Fruit fly (Drosophila melanogaster) whole organism, adult: ENCODE measurements around the gene CG15185.

Experiments used
- CG11617 ChIP-seq: fragments of 200-800 bp; sonication (Bioruptor generic); optimal IDR thresholded peaks from 2 replicates; lab custom pipeline; 2017; ENCODE audit warnings: mild to moderate bottlenecking, missing biosample characterization, missing genetic modification reagents, missing genetic modification characterization
- CG12768 ChIP-seq: fragments of 200-800 bp; sonication (Bioruptor generic); optimal IDR thresholded peaks from 2 replicates; lab custom pipeline; 2017; ENCODE audit warnings: missing biosample characterization, missing genetic modification characterization, mild to moderate bottlenecking, moderate library complexity, missing genetic modification reagents
- CG14711 ChIP-seq: fragments of 200-800 bp; sonication (Bioruptor generic); optimal IDR thresholded peaks from 2 replicates; lab custom pipeline; 2018; ENCODE audit warnings: missing biosample characterization, mild to moderate bottlenecking, missing genetic modification characterization, moderate library complexity
- CG1620 ChIP-seq: fragments of 200-800 bp; sonication (Bioruptor generic); optimal IDR thresholded peaks from 2 replicates; lab custom pipeline; 2016; ENCODE audit warnings: missing biosample characterization, missing genetic modification characterization
- CG33017 ChIP-seq: fragments of 200-800 bp; sonication (Bioruptor generic); optimal IDR thresholded peaks from 2 replicates; lab custom pipeline; 2018; ENCODE audit warnings: missing biosample characterization, mild to moderate bottlenecking, missing genetic modification characterization, moderate library complexity
- CG5204 ChIP-seq: fragments of 200-800 bp; sonication (Bioruptor generic); optimal IDR thresholded peaks from 2 replicates; lab custom pipeline; 2016; ENCODE audit warnings: missing biosample characterization, missing genetic modification characterization
- CG7045 ChIP-seq: fragments of 200-800 bp; sonication (Bioruptor generic); optimal IDR thresholded peaks from 2 replicates; lab custom pipeline; 2017; ENCODE audit warnings: missing biosample characterization, mild to moderate bottlenecking, missing genetic modification characterization
- CG7101 ChIP-seq: fragments of 200-800 bp; sonication (Bioruptor generic); optimal IDR thresholded peaks from 2 replicates; lab custom pipeline; 2018; ENCODE audit warnings: missing biosample characterization, mild to moderate bottlenecking, missing genetic modification characterization, moderate library complexity
- Clk ChIP-seq: fragments of 200-800 bp; sonication (Bioruptor generic); optimal IDR thresholded peaks from 2 replicates; lab custom pipeline; 2017; ENCODE audit warnings: missing biosample characterization, missing genetic modification characterization
- Crg-1 ChIP-seq: fragments of 200-800 bp; sonication (Bioruptor generic); optimal IDR thresholded peaks from 2 replicates; lab custom pipeline; 2016; ENCODE audit warnings: missing biosample characterization, missing genetic modification characterization
- Hr96 ChIP-seq: fragments of 200-800 bp; sonication (Bioruptor generic); optimal IDR thresholded peaks from 2 replicates; lab custom pipeline; 2016; ENCODE audit warnings: missing biosample characterization, missing genetic modification characterization
- Mnt ChIP-seq: fragments of 200-800 bp; sonication (Bioruptor generic); optimal IDR thresholded peaks from 2 replicates; lab custom pipeline; 2016; ENCODE audit warnings: missing biosample characterization, mild to moderate bottlenecking, missing genetic modification characterization
- bab1 ChIP-seq: fragments of 200-800 bp; sonication (Bioruptor generic); optimal IDR thresholded peaks from 3 replicates; lab custom pipeline; 2019; ENCODE audit warnings: missing biosample characterization, mild to moderate bottlenecking, missing genetic modification characterization, moderate library complexity
- cic ChIP-seq: fragments of 200-800 bp; sonication (Bioruptor generic); optimal IDR thresholded peaks from 2 replicates; lab custom pipeline; 2017; ENCODE audit warnings: missing biosample characterization, mild to moderate bottlenecking, missing genetic modification characterization, moderate library complexity
- cnc ChIP-seq, 2 experiments: fragments of >200 bp; optimal IDR thresholded peaks; 2 replicates each; lab custom pipeline; 2017
- kay ChIP-seq: fragments of 200-800 bp; sonication (Bioruptor generic); peaks from one replicate; lab custom pipeline; 2016; ENCODE audit warnings: missing biosample characterization, missing genetic modification characterization, borderline replicate concordance
- ovo ChIP-seq: fragments of 200-800 bp; sonication (Bioruptor generic); optimal IDR thresholded peaks from 2 replicates; lab custom pipeline; 2016; ENCODE audit warnings: missing biosample characterization, missing genetic modification characterization
- pad ChIP-seq: fragments of 200-800 bp; sonication (Bioruptor generic); optimal IDR thresholded peaks from 3 replicates; lab custom pipeline; 2017; ENCODE audit warnings: missing biosample characterization, missing genetic modification characterization, mild to moderate bottlenecking, moderate library complexity, missing genetic modification reagents
- tj ChIP-seq: fragments of 200-800 bp; sonication (Bioruptor generic); optimal IDR thresholded peaks from 3 replicates; lab custom pipeline; 2017; ENCODE audit warnings: missing biosample characterization, mild to moderate bottlenecking, missing genetic modification characterization, moderate library complexity
- toe ChIP-seq: fragments of 200-800 bp; sonication (Bioruptor generic); optimal IDR thresholded peaks from 2 replicates; lab custom pipeline; 2016; ENCODE audit warnings: missing biosample characterization, missing genetic modification characterization

Gene CG15185

DNA sequence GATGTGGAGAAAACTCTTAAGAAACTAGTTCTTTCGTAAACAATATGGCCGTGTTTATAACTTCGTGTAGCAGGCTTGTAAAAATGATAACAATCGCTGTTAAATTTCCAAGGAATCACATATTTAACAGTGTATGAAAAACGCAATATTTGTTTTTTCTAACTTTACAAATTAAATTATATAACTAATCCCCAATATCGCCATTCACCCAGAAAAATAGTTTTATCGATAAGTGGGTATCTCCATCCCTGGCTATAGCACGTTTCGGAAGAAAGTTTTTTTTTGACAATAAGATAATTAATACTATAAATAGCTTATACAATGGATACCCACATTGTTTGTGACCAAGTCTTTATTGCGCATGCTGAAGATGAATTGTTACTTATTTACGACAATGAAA lies at the start of gene CG15185:
CG15185 (plus strand) TSS at position 301 of the 400 bp plus-strand sequence.
- TF ChIP-seq Mnt: no peak
- no peak for TF ChIP-seq cnc (optimal IDR thresholded peaks at IDR 0.05; lab: Kevin White, UChicago)
- TF ChIP-seq tj: no peak
- TF ChIP-seq pad (GFP tag; lab: Kevin White, UChicago): no peak
- no peak for TF ChIP-seq toe (GFP tag; lab: Kevin White, UChicago)
- no peak for TF ChIP-seq bab1 (GFP tag; lab: Kevin White, UChicago)
- no peak for TF ChIP-seq CG33017 (tag; lab: Kevin White, UChicago)
- TF ChIP-seq ovo (GFP tag; lab: Kevin White, UChicago): no peak
- TF ChIP-seq Clk (GFP tag; lab: Kevin White, UChicago): no peak
- TF ChIP-seq cic (GFP tag; lab: Kevin White, UChicago): no peak
- no peak for TF ChIP-seq CG7101 (tag; lab: Kevin White, UChicago)
- no peak for TF ChIP-seq Hr96 (GFP tag; lab: Kevin White, UChicago)
- TF ChIP-seq CG7045 (GFP tag; lab: Kevin White, UChicago): no peak
- TF ChIP-seq CG5204 (GFP tag; lab: Kevin White, UChicago): no peak
- no peak for TF ChIP-seq CG12768 (GFP tag; lab: Kevin White, UChicago)
- no peak for TF ChIP-seq kay (GFP tag; lab: Kevin White, UChicago)
- TF ChIP-seq CG1620 (GFP tag; lab: Kevin White, UChicago): no peak
- TF ChIP-seq CG11617 (GFP tag; lab: Kevin White, UChicago): no peak
- TF ChIP-seq Crg-1: no peak
- TF ChIP-seq CG14711 (tag; lab: Kevin White, UChicago): no peak

DNA sequence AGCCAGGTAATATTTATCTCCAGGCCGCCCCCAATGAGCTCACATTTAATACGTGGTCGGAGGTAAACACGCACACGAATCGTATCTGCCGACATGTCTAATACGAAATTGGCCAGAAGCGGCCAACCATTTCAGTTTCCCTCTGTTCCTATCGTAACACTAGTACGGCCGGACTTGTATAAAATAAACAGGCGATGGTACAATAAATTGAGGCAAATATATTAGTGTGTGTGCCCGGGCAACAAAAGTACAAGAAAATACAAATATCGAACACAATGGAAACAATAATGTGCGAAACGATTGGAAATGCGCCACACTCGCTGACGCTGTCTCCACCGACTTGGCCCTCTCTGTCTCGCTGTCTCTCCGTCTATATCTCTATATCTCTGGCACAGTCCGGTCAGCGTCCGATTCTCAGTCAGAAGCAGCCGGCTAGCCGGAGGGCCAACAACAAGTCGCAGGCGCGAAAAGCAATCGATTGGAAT lies 49.4 kb upstream of the CG15185 start, which contains the start of gene CG15186:
CG15186 (plus strand) TSS at position 435 of the 485 bp plus-strand sequence.
- TF ChIP-seq CG14711 (tag; lab: Kevin White, UChicago) (no peak), CG1620 (GFP tag; lab: Kevin White, UChicago) (no peak), bab1 (GFP tag; lab: Kevin White, UChicago) (no peak), Crg-1 (no peak), Mnt (no peak)

DNA sequence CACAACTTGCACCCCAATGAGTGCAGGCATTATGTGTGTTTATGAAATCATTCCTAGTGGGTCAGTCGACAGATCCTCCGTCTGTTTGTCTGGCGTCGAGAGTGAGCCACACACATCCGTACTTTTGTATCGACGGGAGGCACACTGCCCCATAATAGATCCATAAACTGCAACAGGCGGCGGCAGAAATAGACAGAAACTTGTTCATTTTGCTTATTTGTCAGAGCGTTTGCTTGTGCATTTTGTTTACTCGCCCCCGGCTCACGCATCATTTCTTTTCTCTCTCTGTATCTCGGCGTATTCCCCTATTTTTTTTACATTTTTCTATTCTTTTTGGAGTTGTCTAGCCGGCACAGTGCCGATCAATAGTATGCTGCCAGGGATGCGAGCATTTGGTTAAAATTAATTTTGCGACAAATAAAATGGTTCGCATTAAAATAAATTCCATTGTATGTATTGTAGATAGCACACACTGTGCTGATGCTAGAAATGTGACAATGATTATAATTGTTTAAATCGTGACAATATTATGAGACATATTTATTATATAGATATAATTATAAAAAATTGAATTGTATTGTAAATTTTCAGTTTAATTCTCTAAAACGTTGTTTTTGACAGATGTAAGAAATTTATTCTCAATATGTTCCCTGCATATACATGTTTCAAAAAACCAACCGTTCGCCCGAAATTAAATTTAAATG lies 45.4 kb upstream of the CG15185 start:
- TF ChIP-seq ovo (GFP tag; lab: Kevin White, UChicago): no peak
- TF ChIP-seq CG7045 (GFP tag; lab: Kevin White, UChicago): no peak
- TF ChIP-seq Crg-1: no peak
- TF ChIP-seq CG12768 (GFP tag; lab: Kevin White, UChicago): no peak
- no peak for TF ChIP-seq kay (GFP tag; lab: Kevin White, UChicago)
- TF ChIP-seq CG1620 (GFP tag; lab: Kevin White, UChicago): no peak
- no peak for TF ChIP-seq tj
- no peak for TF ChIP-seq cnc (optimal IDR thresholded peaks at IDR 0.05; lab: Kevin White, UChicago)
- TF ChIP-seq CG7101 (tag; lab: Kevin White, UChicago): no peak
- TF ChIP-seq cic (GFP tag; lab: Kevin White, UChicago): no peak
- no peak for TF ChIP-seq CG5204 (GFP tag; lab: Kevin White, UChicago)
- TF ChIP-seq CG33017 (tag; lab: Kevin White, UChicago): no peak
- TF ChIP-seq CG14711 (tag; lab: Kevin White, UChicago): no peak
- TF ChIP-seq Mnt: no peak
- TF ChIP-seq bab1 (GFP tag; lab: Kevin White, UChicago): no peak

DNA sequence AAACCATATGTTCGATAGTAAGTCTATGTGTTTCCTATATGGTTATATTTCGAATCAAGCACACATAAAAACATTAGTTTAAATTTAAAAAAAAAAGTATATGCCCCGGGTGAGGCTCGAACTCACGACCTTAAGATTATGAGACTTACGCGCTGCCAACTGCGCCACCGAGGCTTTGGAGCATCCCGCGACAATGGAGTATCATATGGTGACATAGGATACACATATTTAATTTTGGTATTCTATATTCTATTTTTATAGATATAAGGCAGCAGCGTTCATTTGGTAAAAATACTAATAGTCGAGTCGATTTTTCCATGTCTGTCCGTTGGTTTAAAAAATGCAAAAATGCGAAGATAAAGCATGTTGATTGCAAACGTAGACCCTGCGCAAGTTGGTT lies 31.4 kb upstream of the CG15185 start:
- TF ChIP-seq CG7101 (tag; lab: Kevin White, UChicago) (no peak), Mnt (no peak), cic (GFP tag; lab: Kevin White, UChicago) (no peak), Hr96 (GFP tag; lab: Kevin White, UChicago) (no peak)

DNA sequence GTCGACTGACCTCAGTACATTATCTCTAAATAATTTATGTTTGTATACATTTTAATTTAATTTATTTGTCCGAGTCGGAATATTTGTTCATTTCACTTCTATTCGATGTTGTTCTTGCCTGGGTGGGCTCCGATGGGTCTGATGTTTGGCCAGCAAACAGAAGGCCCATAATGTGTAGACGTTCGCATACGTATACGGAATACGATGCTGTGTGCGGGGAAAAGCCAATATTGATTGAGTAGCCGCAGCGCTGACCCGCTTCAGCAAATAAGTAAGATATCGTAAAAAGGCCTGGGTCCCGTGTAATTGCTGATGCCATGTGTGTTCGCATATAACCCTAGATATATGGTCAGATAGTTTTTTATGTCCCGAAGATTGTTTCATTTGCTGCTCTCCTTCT lies 22.9 kb upstream of the CG15185 start:
- TF ChIP-seq CG5204 (GFP tag; lab: Kevin White, UChicago) (no peak), pad (GFP tag; lab: Kevin White, UChicago) (no peak), CG7045 (GFP tag; lab: Kevin White, UChicago) (no peak), kay (GFP tag; lab: Kevin White, UChicago) (no peak), ovo (GFP tag; lab: Kevin White, UChicago) (no peak), cnc (optimal IDR thresholded peaks at IDR 0.05; lab: Kevin White, UChicago) (no peak), bab1 (GFP tag; lab: Kevin White, UChicago) (no peak), Clk (GFP tag; lab: Kevin White, UChicago) (no peak), CG33017 (tag; lab: Kevin White, UChicago) (no peak), CG14711 (tag; lab: Kevin White, UChicago) (no peak), Hr96 (GFP tag; lab: Kevin White, UChicago) (no peak), CG12768 (GFP tag; lab: Kevin White, UChicago) (no peak)

DNA sequence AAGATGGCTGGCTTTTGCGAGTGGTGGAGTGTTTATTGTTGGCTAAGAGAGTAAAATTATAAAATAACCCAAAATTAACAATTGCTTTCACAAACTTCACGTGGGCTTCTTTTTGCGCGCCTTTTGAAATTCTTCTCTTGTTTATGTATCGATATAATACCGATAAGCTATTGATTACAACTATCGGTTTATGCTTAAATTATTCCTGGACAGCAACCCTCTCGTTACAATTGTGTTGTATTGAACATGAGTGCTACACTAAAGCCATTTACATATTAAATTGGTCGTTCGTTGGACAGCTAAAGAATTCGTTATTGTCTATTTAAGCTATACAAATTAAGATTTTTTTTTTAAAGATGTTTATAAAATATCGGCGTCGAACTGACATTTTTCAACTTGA lies 6.8 kb downstream of the CG15185 start:
- TF ChIP-seq Clk (GFP tag; lab: Kevin White, UChicago) (no peak), tj (no peak), toe (GFP tag; lab: Kevin White, UChicago) (no peak), Crg-1 (no peak), ovo (GFP tag; lab: Kevin White, UChicago) (no peak), Mnt (no peak), pad (GFP tag; lab: Kevin White, UChicago) (no peak), CG7045 (GFP tag; lab: Kevin White, UChicago) (no peak)
